Fruit fly (Drosophila melanogaster): Measurements from ENCODE around the gene C3G.

C3G gene

DNA sequence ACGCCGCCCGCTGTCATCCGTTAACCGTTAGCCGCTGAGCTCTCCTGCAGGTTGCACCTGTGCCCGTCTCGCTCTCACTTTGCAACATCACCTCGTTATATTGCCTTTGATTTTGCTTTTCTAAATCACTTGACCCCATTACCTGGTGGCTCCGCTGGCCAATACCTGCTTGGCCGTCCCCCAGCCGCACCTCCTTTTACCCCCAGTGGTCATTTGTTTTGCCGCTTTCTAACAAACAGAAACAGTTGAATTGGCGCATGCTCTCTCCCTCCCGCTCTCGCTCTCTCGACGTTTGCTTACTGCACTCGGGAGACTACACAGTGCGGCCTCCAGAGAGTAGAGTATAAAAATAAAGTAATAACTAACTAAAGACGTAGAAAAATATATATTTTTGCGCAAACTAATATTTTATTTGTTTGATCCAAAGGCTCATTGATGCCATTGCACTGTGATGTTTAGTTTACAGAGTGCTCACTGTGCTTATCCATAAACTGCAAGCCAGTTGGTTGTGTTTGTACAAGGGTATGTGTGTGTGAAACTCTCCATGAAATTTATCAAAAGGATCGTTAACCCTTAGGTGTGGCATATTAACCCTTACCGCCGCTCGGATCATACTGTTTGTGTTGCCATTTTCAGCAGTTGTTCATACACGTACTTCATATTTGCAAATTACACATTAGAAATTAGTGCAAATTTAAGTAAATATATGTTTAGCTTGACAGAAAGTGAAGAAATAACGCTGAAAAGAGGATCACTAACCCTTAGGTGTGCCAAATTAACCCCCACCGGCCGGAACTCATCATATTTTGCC lies 1.3 kb upstream of the C3G start (continued):
- TF ChIP-seq D (optimal IDR thresholded peaks at IDR 0.05) (no peak), D (GFP tag; optimal IDR thresholded peaks at IDR 0.05) (peak; percentile 45), trh (GFP tag; optimal IDR thresholded peaks at IDR 0.05) (no peak), Sox102F (GFP tag; optimal IDR thresholded peaks at IDR 0.05) (no peak), Adf1 (GFP tag; IDR thresholded peaks at IDR 0.05) (peak; percentile 46; the same call in 1 of the 2 replicates), CG8944 (GFP tag; optimal IDR thresholded peaks at IDR 0.05) (peak; percentile 43), wor (GFP tag; IDR thresholded peaks at IDR 0.05) (peak; percentile 83), Tbp (GFP tag; optimal IDR thresholded peaks at IDR 0.05) (no peak), Myb (GFP tag; optimal IDR thresholded peaks at IDR 0.05) (peak; percentile 41), h (optimal IDR thresholded peaks at IDR 0.05) (no peak), CG11723 (GFP tag; optimal IDR thresholded peaks at IDR 0.05) (no peak), oc (tag; optimal IDR thresholded peaks at IDR 0.05) (peak; percentile 89), Blimp-1 (GFP tag; optimal IDR thresholded peaks at IDR 0.05) (no peak), tll (GFP tag; optimal IDR thresholded peaks at IDR 0.05) (no peak), yki (optimal IDR thresholded peaks at IDR 0.05) (peak; percentile 34), Abd-B (GFP tag; optimal IDR thresholded peaks at IDR 0.05) (peak; percentile 60), dm (GFP tag; optimal IDR thresholded peaks at IDR 0.05) (peak; percentile 13), scrt (GFP tag; optimal IDR thresholded peaks at IDR 0.05) (peak; percentile 65), gro (GFP tag; optimal IDR thresholded peaks at IDR 0.05) (peak; percentile 40), zfh2 (GFP tag; optimal IDR thresholded peaks at IDR 0.05) (peak; percentile 43), CG12391 (tag; optimal IDR thresholded peaks at IDR 0.05) (peak; percentile 84), ERR (GFP tag; optimal IDR thresholded peaks at IDR 0.05) (no peak), Trl (optimal IDR thresholded peaks at IDR 0.05) (peak; percentile 70 to 74), Trl (GFP tag; optimal IDR thresholded peaks at IDR 0.05) (peak; percentile 58), CG9797 (GFP tag; optimal IDR thresholded peaks at IDR 0.05) (no peak), CG15514 (GFP tag; optimal IDR thresholded peaks at IDR 0.05) (peak; percentile 61), emc (GFP tag; optimal IDR thresholded peaks at IDR 0.05) (no peak), CG6175 (GFP tag; IDR thresholded peaks at IDR 0.05) (peak; percentile 71; the same call in 2 of the 3 replicates), B-H1 (GFP tag; IDR thresholded peaks at IDR 0.05) (peak; percentile 84), CG6813 (GFP tag; optimal IDR thresholded peaks at IDR 0.05) (peak; percentile 29), CkIIα-i1 (GFP tag; IDR thresholded peaks at IDR 0.05) (no peak), pho (GFP tag; optimal IDR thresholded peaks at IDR 0.05) (peak; percentile 66), rib (GFP tag; IDR thresholded peaks at IDR 0.05) (peak; percentile 78), CG2712 (tag; optimal IDR thresholded peaks at IDR 0.05) (peak; percentile 84), stwl (tag; optimal IDR thresholded peaks at IDR 0.05) (no peak), Hr3 (GFP tag; optimal IDR thresholded peaks at IDR 0.05) (peak; percentile 73), crol (GFP tag; IDR thresholded peaks at IDR 0.05) (peak; percentile 47; the same call in 1 of the 2 replicates), CG5245 (GFP tag; optimal IDR thresholded peaks at IDR 0.05) (peak; percentile 56), PHDP (tag; optimal IDR thresholded peaks at IDR 0.05) (peak; percentile 69), E2f1 (GFP tag; IDR thresholded peaks at IDR 0.05) (peak; percentile 83), onecut (GFP tag; IDR thresholded peaks at IDR 0.05) (peak; percentile 62), lbe (GFP tag; optimal IDR thresholded peaks at IDR 0.05) (peak; percentile 95), dpn (GFP tag; optimal IDR thresholded peaks at IDR 0.05) (peak; percentile 48 to 81), GATAe (GFP tag; conservative IDR thresholded peaks at IDR 0.05) (no peak), Kr (GFP tag; optimal IDR thresholded peaks at IDR 0.05) (no peak), repo (GFP tag; optimal IDR thresholded peaks at IDR 0.05) (no peak), CG18262 (tag; optimal IDR thresholded peaks at IDR 0.05) (peak; percentile 74)

Measured in whole organism, embryonic.